Fruit fly (Drosophila melanogaster): ENCODE data around the gene CG1632.

- TF ChIP-seq psq (optimal IDR thresholded peaks at IDR 0.05) (no peak), Myc (optimal IDR thresholded peaks at IDR 0.05) (no peak), h (optimal IDR thresholded peaks at IDR 0.05) (no peak), insv (optimal IDR thresholded peaks at IDR 0.05) (no peak), Sin3A (optimal IDR thresholded peaks at IDR 0.05) (no peak)
These were observed 38.5 kb upstream of the CG1632 start for dm6 chrX:8214017-8214416.

All from Kc167 (cell line).